Worm (Caenorhabditis elegans): ENCODE measurements around the gene fbxb-85.

Gene fbxb-85

DNA sequence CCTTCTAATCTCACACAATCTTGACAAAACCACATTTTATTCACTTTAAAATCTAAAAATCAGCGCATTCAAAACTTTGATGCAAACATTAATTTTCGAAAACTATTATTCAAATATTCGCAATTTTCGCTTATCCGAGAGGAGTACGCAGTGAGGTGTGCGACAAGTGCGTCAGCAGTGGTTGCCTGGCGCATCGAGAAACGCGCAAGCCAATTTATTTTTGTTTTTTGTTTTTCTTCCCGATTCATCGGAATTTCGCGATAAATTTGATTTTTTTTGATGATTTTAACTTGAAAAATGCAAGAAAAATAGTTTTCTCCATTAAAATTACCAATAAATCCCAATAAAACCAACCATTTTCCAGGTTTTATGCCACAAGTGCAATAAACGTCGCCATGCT is at the start of gene fbxb-85, which contains the start of gene hex-3:
Gene fbxb-85 (minus strand): TSS at position 106 of the 400 bp plus-strand sequence.
Gene hex-3 (plus strand): TSS at position 365 of the 400 bp plus-strand sequence.
- TF ChIP-seq egl-27 (tag; optimal IDR thresholded peaks at IDR 0.05) = peak; percentile 44
- TF ChIP-seq nhr-67 (tag; optimal IDR thresholded peaks at IDR 0.05) = no peak
- TF ChIP-seq fkh-2 (tag; optimal IDR thresholded peaks at IDR 0.05) = no peak
- peak; percentile 84 for TF ChIP-seq R02D3.7 (tag; optimal IDR thresholded peaks at IDR 0.05)
- peak; percentile 96 for TF ChIP-seq nhr-43 (tag; optimal IDR thresholded peaks at IDR 0.05; ENCODE audit: poor library complexity, severe bottlenecking)
- TF ChIP-seq unc-62 (GFP tag; optimal IDR thresholded peaks at IDR 0.05) = peak; percentile 28
- TF ChIP-seq ceh-16 (tag; optimal IDR thresholded peaks at IDR 0.05) = no peak
- peak; percentile 17 for TF ChIP-seq nhr-76 (tag; optimal IDR thresholded peaks at IDR 0.05)
- TF ChIP-seq fos-1 (tag; optimal IDR thresholded peaks at IDR 0.05) = no peak
- TF ChIP-seq hmg-11 (tag; optimal IDR thresholded peaks at IDR 0.05) = peak; percentile 87
- TF ChIP-seq skn-1 (tag; optimal IDR thresholded peaks at IDR 0.05) = peak; percentile 58
- no peak for TF ChIP-seq elt-3 (tag; optimal IDR thresholded peaks at IDR 0.05)
- peak; percentile 69 for TF ChIP-seq elt-2 (tag; optimal IDR thresholded peaks at IDR 0.05)
- peak; percentile 94 for TF ChIP-seq pha-4 (tag; optimal IDR thresholded peaks at IDR 0.05)
- TF ChIP-seq zag-1 (tag; optimal IDR thresholded peaks at IDR 0.05) = peak; percentile 20
- TF ChIP-seq daf-12 (tag; optimal IDR thresholded peaks at IDR 0.05) = peak; percentile 33
- TF ChIP-seq nhr-77 (tag; optimal IDR thresholded peaks at IDR 0.05) = peak; percentile 74
- TF ChIP-seq unc-39 (tag; optimal IDR thresholded peaks at IDR 0.05) = no peak
- TF ChIP-seq snpc-4 (tag; optimal IDR thresholded peaks at IDR 0.05) = peak; percentile 71
- TF ChIP-seq egl-5 (tag; optimal IDR thresholded peaks at IDR 0.05) = peak; percentile 85
- TF ChIP-seq nhr-23 (tag; optimal IDR thresholded peaks at IDR 0.05) = peak; percentile 96
- TF ChIP-seq nhr-25 (tag; optimal IDR thresholded peaks at IDR 0.05) = peak; percentile 88
- TF ChIP-seq fkh-10 (GFP tag; optimal IDR thresholded peaks at IDR 0.05) = peak; percentile 86
- TF ChIP-seq nhr-12 (tag; optimal IDR thresholded peaks at IDR 0.05) = no peak
- TF ChIP-seq pqm-1 (tag; optimal IDR thresholded peaks at IDR 0.05) = peak; percentile 58
- TF ChIP-seq aly-2 (tag; optimal IDR thresholded peaks at IDR 0.05) = peak; percentile 4
- TF ChIP-seq lin-15B (tag; optimal IDR thresholded peaks at IDR 0.05) = peak; percentile 95
- peak; percentile 70 for TF ChIP-seq jun-1 (tag; optimal IDR thresholded peaks at IDR 0.05)
- TF ChIP-seq tbx-2 (tag; optimal IDR thresholded peaks at IDR 0.05) = peak; percentile 89
- TF ChIP-seq ZK546.5 (tag; optimal IDR thresholded peaks at IDR 0.05) = peak; percentile 27
- TF ChIP-seq ceh-9 (tag; optimal IDR thresholded peaks at IDR 0.05) = no peak
- TF ChIP-seq lsy-12 (tag; optimal IDR thresholded peaks at IDR 0.05) = peak; percentile 95
- TF ChIP-seq mdl-1 (tag; optimal IDR thresholded peaks at IDR 0.05) = peak; percentile 46
- no peak for TF ChIP-seq eor-1 (tag; optimal IDR thresholded peaks at IDR 0.05)
- peak; percentile 64 for TF ChIP-seq nhr-11 (tag; optimal IDR thresholded peaks at IDR 0.05)
- TF ChIP-seq ceh-82 (tag; optimal IDR thresholded peaks at IDR 0.05) = peak; percentile 82
- no peak for TF ChIP-seq sea-2 (GFP tag; optimal IDR thresholded peaks at IDR 0.05)
- no peak for TF ChIP-seq ztf-11 (tag; optimal IDR thresholded peaks at IDR 0.05)
- TF ChIP-seq nhr-237 (tag; optimal IDR thresholded peaks at IDR 0.05) = no peak
- no peak for TF ChIP-seq elt-1 (tag; optimal IDR thresholded peaks at IDR 0.05)
- TF ChIP-seq mml-1 (tag; optimal IDR thresholded peaks at IDR 0.05) = no peak
- TF ChIP-seq nfya-1 (tag; optimal IDR thresholded peaks at IDR 0.05; ENCODE audit: insufficient read depth) = peak; percentile 97
- peak; percentile 68 for TF ChIP-seq ama-1 (optimal IDR thresholded peaks at IDR 0.05)
- peak; percentile 29 for TF ChIP-seq ztf-4 (tag; optimal IDR thresholded peaks at IDR 0.05)
- peak; percentile 87 for TF ChIP-seq lin-39 (tag; optimal IDR thresholded peaks at IDR 0.05)
- TF ChIP-seq nhr-28 (tag; optimal IDR thresholded peaks at IDR 0.05) = peak; percentile 60
- TF ChIP-seq ceh-28 (tag; optimal IDR thresholded peaks at IDR 0.05) = peak; percentile 89
